Fruit fly (Drosophila melanogaster) whole organism, prepupa: ENCODE measurements around the gene CG32074.

ENCODE experiments used
- Blimp-1 ChIP-seq: fragments of 200-800 bp; sonication (Bioruptor generic); optimal IDR thresholded peaks from 3 replicates; lab custom pipeline; 2017; ENCODE audit warnings: missing biosample characterization, missing genetic modification characterization, mild to moderate bottlenecking, moderate library complexity, missing genetic modification reagents
- CG10631 ChIP-seq: fragments of 200-800 bp; sonication (Bioruptor generic); optimal IDR thresholded peaks from 2 replicates; lab custom pipeline; 2016; ENCODE audit warnings: missing biosample characterization, missing genetic modification characterization
- CG10669 ChIP-seq: fragments of 200-800 bp; sonication (Bioruptor generic); optimal IDR thresholded peaks from 3 replicates; lab custom pipeline; 2018; ENCODE audit warnings: missing biosample characterization, mild to moderate bottlenecking, missing genetic modification characterization, moderate library complexity
- CG11294 ChIP-seq: fragments of 200-800 bp; sonication (Bioruptor generic); IDR thresholded peaks from 2 replicates; pipeline ENCODE4 v1.3.6; 2022; ENCODE audit warnings: missing biosample characterization, missing genetic modification characterization
- CG11762 ChIP-seq: fragments of 200-800 bp; sonication (Bioruptor generic); optimal IDR thresholded peaks from 3 replicates; lab custom pipeline; 2016; ENCODE audit warnings: missing biosample characterization, missing genetic modification characterization; ENCODE audit not compliant: insufficient read depth
- CG15336 ChIP-seq: fragments of 200-800 bp; sonication (Bioruptor generic); IDR thresholded peaks from 2 replicates; pipeline ENCODE4 v1.3.6; 2022; ENCODE audit warnings: missing biosample characterization, missing genetic modification characterization
- CG1621 ChIP-seq: fragments of 200-800 bp; sonication (Bioruptor generic); optimal IDR thresholded peaks from 3 replicates; lab custom pipeline; 2018; ENCODE audit warnings: missing biosample characterization, mild to moderate bottlenecking, missing genetic modification characterization
- CG3032 ChIP-seq: fragments of 200-800 bp; optimal IDR thresholded peaks from 2 replicates; lab custom pipeline; 2019; ENCODE audit warnings: missing biosample characterization, mild to moderate bottlenecking, missing genetic modification characterization, moderate library complexity
- CG32006 ChIP-seq: fragments of 200-800 bp; sonication (Bioruptor generic); optimal IDR thresholded peaks from 3 replicates; lab custom pipeline; 2017; ENCODE audit warnings: missing biosample characterization, mild to moderate bottlenecking, missing genetic modification characterization
- CG3919 ChIP-seq: fragments of 200-800 bp; sonication (Bioruptor generic); optimal IDR thresholded peaks from 3 replicates; lab custom pipeline; 2016; ENCODE audit warnings: missing biosample characterization, missing genetic modification characterization
- CG6163 ChIP-seq: fragments of 200-800 bp; sonication (Bioruptor generic); IDR thresholded peaks from 3 replicates; pipeline ENCODE4 v1.3.6; 2022; ENCODE audit warnings: missing biosample characterization, missing genetic modification characterization
- CG6808 ChIP-seq: fragments of 200-800 bp; sonication (Bioruptor generic); optimal IDR thresholded peaks from 3 replicates; lab custom pipeline; 2017; ENCODE audit warnings: missing biosample characterization, missing genetic modification characterization, mild to moderate bottlenecking, moderate library complexity, missing genetic modification reagents
- CG6854 ChIP-seq: fragments of 200-800 bp; sonication (Bioruptor generic); optimal IDR thresholded peaks from 2 replicates; lab custom pipeline; 2017; ENCODE audit warnings: missing biosample characterization, mild to moderate bottlenecking, missing genetic modification characterization
- CG8119 ChIP-seq: fragments of 200-800 bp; sonication (Bioruptor generic); IDR thresholded peaks from 3 replicates; pipeline ENCODE4 v1.3.6; 2022; ENCODE audit warnings: missing biosample characterization, missing genetic modification characterization
- CG9139 ChIP-seq: fragments of 200-800 bp; sonication (Bioruptor generic); optimal IDR thresholded peaks from 3 replicates; lab custom pipeline; 2017; ENCODE audit warnings: missing biosample characterization, mild to moderate bottlenecking, missing genetic modification characterization
- Eip75B ChIP-seq: fragments of 200-800 bp; sonication (Bioruptor generic); optimal IDR thresholded peaks from 3 replicates; lab custom pipeline; 2016; ENCODE audit warnings: missing biosample characterization, missing genetic modification characterization
- Eip78C ChIP-seq: fragments of 200-800 bp; sonication (Bioruptor generic); peaks from one replicate; lab custom pipeline; 2016; ENCODE audit warnings: missing biosample characterization, missing genetic modification characterization
- Eip93F ChIP-seq: fragments of 200-800 bp; sonication (Bioruptor generic); optimal IDR thresholded peaks from 2 replicates; lab custom pipeline; 2016; ENCODE audit warnings: missing biosample characterization, mild to moderate bottlenecking, missing genetic modification characterization
- Ets21C ChIP-seq: fragments of 200-800 bp; sonication (Bioruptor generic); optimal IDR thresholded peaks from 3 replicates; lab custom pipeline; 2016; ENCODE audit warnings: missing biosample characterization, missing genetic modification characterization
- Ets96B ChIP-seq: fragments of 200-800 bp; optimal IDR thresholded peaks from 2 replicates; lab custom pipeline; 2019; ENCODE audit warnings: missing biosample characterization, mild to moderate bottlenecking, missing genetic modification characterization, moderate library complexity
- Gug ChIP-seq: fragments of 200-800 bp; sonication (Bioruptor generic); IDR thresholded peaks from 2 replicates; pipeline ENCODE4 v1.3.6; 2022; ENCODE audit warnings: missing biosample characterization, missing genetic modification characterization
- Hr39 ChIP-seq: fragments of 200-800 bp; sonication (Bioruptor generic); optimal IDR thresholded peaks from 2 replicates; lab custom pipeline; 2016; ENCODE audit warnings: missing biosample characterization, missing genetic modification characterization
- Lpt ChIP-seq: fragments of 200-800 bp; sonication (Bioruptor generic); optimal IDR thresholded peaks from 3 replicates; lab custom pipeline; 2016; ENCODE audit warnings: missing biosample characterization, missing genetic modification characterization
- Met ChIP-seq: fragments of 200-800 bp; sonication (Bioruptor generic); optimal IDR thresholded peaks from 3 replicates; lab custom pipeline; 2016; ENCODE audit warnings: missing biosample characterization, missing genetic modification characterization
- OdsH ChIP-seq: fragments of 200-800 bp; sonication (Bioruptor generic); optimal IDR thresholded peaks from 3 replicates; lab custom pipeline; 2016; ENCODE audit warnings: missing biosample characterization, missing genetic modification characterization
- Smox ChIP-seq: fragments of 200-800 bp; sonication (Bioruptor generic); optimal IDR thresholded peaks from 3 replicates; lab custom pipeline; 2016; ENCODE audit warnings: missing biosample characterization, missing genetic modification characterization
- Sox14 ChIP-seq: fragments of 200-800 bp; sonication (Bioruptor generic); optimal IDR thresholded peaks from 3 replicates; lab custom pipeline; 2016; ENCODE audit warnings: missing biosample characterization, missing genetic modification characterization
- Sox15 ChIP-seq: fragments of 200-800 bp; sonication (Bioruptor generic); optimal IDR thresholded peaks from 3 replicates; lab custom pipeline; 2016; ENCODE audit warnings: missing biosample characterization, missing genetic modification characterization
- cyc ChIP-seq: fragments of 200-800 bp; sonication (Bioruptor generic); optimal IDR thresholded peaks from 3 replicates; lab custom pipeline; 2016; ENCODE audit warnings: missing biosample characterization, missing genetic modification characterization
- dsx ChIP-seq: fragments of 200-800 bp; optimal IDR thresholded peaks from 3 replicates; lab custom pipeline; 2019; ENCODE audit warnings: missing biosample characterization, mild to moderate bottlenecking, missing genetic modification characterization, moderate library complexity; ENCODE audit not compliant: poor library complexity, severe bottlenecking
- eg ChIP-seq: fragments of 200-800 bp; sonication (Bioruptor generic); IDR thresholded peaks from 3 replicates; pipeline ENCODE4 v1.3.6; 2022; ENCODE audit warnings: missing biosample characterization, missing genetic modification characterization
- esn ChIP-seq: fragments of 200-800 bp; sonication (Bioruptor generic); optimal IDR thresholded peaks from 2 replicates; lab custom pipeline; 2016; ENCODE audit warnings: missing biosample characterization, mild to moderate bottlenecking, missing genetic modification characterization, moderate library complexity
- fd59A ChIP-seq: fragments of 200-800 bp; sonication (Bioruptor generic); optimal IDR thresholded peaks from 2 replicates; lab custom pipeline; 2017; ENCODE audit warnings: missing biosample characterization, mild to moderate bottlenecking, missing genetic modification characterization, missing genetic modification reagents
- fd85E ChIP-seq: fragments of 200-800 bp; sonication (Bioruptor generic); optimal IDR thresholded peaks from 3 replicates; lab custom pipeline; 2016; ENCODE audit warnings: missing biosample characterization, missing genetic modification characterization
- fkh ChIP-seq: fragments of 200-800 bp; sonication (Bioruptor generic); optimal IDR thresholded peaks from 3 replicates; lab custom pipeline; 2017; ENCODE audit warnings: missing biosample characterization, mild to moderate bottlenecking, missing genetic modification characterization, moderate library complexity
- lz ChIP-seq: fragments of 200-800 bp; sonication (Bioruptor generic); optimal IDR thresholded peaks from 3 replicates; lab custom pipeline; 2016; ENCODE audit warnings: missing biosample characterization, missing genetic modification characterization
- net ChIP-seq: fragments of 200-800 bp; sonication (Bioruptor generic); optimal IDR thresholded peaks from 3 replicates; lab custom pipeline; 2016; ENCODE audit warnings: missing biosample characterization, missing genetic modification characterization
- pdm3 ChIP-seq: fragments of 200-800 bp; sonication (Bioruptor generic); optimal IDR thresholded peaks from 3 replicates; lab custom pipeline; 2016; ENCODE audit warnings: missing biosample characterization, missing genetic modification characterization
- salr ChIP-seq, 2 experiments: fragments of 200-800 bp; sonication (Bioruptor generic); optimal IDR thresholded peaks; 3 replicates each; lab custom pipeline; 2016 to 2018; ENCODE audit warnings: missing biosample characterization in 2 of 2, missing genetic modification characterization in 2 of 2, mild to moderate bottlenecking in 1 of 2
- spab ChIP-seq: fragments of 200-800 bp; sonication (Bioruptor generic); optimal IDR thresholded peaks from 2 replicates; lab custom pipeline; 2017; ENCODE audit warnings: missing biosample characterization, mild to moderate bottlenecking, missing genetic modification characterization, missing genetic modification reagents
- ss ChIP-seq, 2 experiments: fragments of 200-800 bp; sonication (Bioruptor generic); optimal IDR thresholded peaks; 2 replicates in 1 of 2; 3 replicates in 1 of 2; lab custom pipeline; 2017 to 2018; ENCODE audit warnings: mild to moderate bottlenecking in 2 of 2, missing biosample characterization in 2 of 2, missing genetic modification characterization in 2 of 2, moderate library complexity in 1 of 2
- svp ChIP-seq: fragments of 200-800 bp; sonication (Bioruptor generic); peaks from one replicate; lab custom pipeline; 2016; ENCODE audit warnings: missing biosample characterization, missing genetic modification characterization
- topi ChIP-seq: fragments of 200-800 bp; sonication (Bioruptor generic); optimal IDR thresholded peaks from 3 replicates; lab custom pipeline; 2016; ENCODE audit warnings: missing biosample characterization, missing genetic modification characterization
- vri ChIP-seq: fragments of 200-800 bp; sonication (Bioruptor generic); optimal IDR thresholded peaks from 3 replicates; lab custom pipeline; 2016; ENCODE audit warnings: missing biosample characterization, mild to moderate bottlenecking, missing genetic modification characterization

The CG32074 gene

dm6 chr3L:11120419-11120958 is 11.6 kb downstream of the CG32074 start, which contains the start of the genes FoxK and mRpL2 (continued):
- TF ChIP-seq eg: peak; percentile 89
- TF ChIP-seq CG6163 (GFP tag; lab: Robert Waterston, UW): peak; percentile 83
- peak; percentile 61 for TF ChIP-seq fd59A
- peak; percentile 57 for TF ChIP-seq Eip75B (GFP tag; lab: Kevin White, UChicago)
- TF ChIP-seq OdsH (GFP tag; lab: Kevin White, UChicago): peak; percentile 43
- TF ChIP-seq Eip93F: no peak
- peak; percentile 62 for TF ChIP-seq Sox14 (GFP tag; lab: Kevin White, UChicago)
- peak; percentile 63 for TF ChIP-seq CG3919
- 0 out of 2 replicates have a peak, but pooled peaks have one; percentile 9 for TF ChIP-seq Gug
- peak; percentile 28 for TF ChIP-seq Smox
- peak; percentile 41 for TF ChIP-seq esn (GFP tag; lab: Kevin White, UChicago)
- peak; percentile 96 to 97 for TF ChIP-seq ss (GFP tag; optimal IDR thresholded peaks at IDR 0.05; lab: Kevin White, UChicago)
- TF ChIP-seq, all 60 proteins: peak for 51

DNA sequence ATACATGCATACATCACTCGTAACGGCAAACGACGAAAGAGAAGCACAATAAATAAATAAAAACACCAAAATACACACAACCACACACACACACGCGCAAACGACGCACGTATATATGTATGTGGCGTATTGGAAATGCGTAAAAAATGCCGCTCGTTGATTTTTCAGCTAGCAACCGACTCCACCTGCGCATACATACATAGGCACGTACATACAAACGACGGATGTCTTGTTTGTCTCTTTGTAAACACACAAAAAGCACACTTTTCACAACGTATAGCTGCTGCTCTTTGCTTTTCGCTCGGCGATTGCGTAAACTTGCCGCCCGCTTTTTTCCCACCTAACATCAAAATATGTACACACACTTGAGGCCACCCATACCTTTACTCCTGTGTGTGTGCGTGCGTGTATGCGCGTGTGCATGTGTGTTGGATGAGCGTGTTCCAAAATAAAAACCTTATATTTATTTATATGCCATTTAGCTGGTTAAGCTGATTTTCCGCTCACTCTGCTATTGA is 12.2 kb downstream of the CG32074 start:
- TF ChIP-seq CG9139 (GFP tag; lab: Kevin White, UChicago) (no peak), pdm3 (no peak), vri (GFP tag; lab: Kevin White, UChicago) (peak; percentile 78), fkh (GFP tag; lab: Kevin White, UChicago) (peak; percentile 98), Sox14 (GFP tag; lab: Kevin White, UChicago) (no peak), CG10669 (GFP tag; lab: Kevin White, UChicago) (no peak)

dm6 chr3L:11119396-11119900 is 12.7 kb downstream of the CG32074 start:
- TF ChIP-seq esn (GFP tag; lab: Kevin White, UChicago): peak; percentile 1
- TF ChIP-seq CG11294 (GFP tag; lab: Robert Waterston, UW): no peak
- TF ChIP-seq lz (GFP tag; lab: Kevin White, UChicago): no peak
- TF ChIP-seq CG6163 (GFP tag; lab: Robert Waterston, UW): peak; percentile 60; the same call in 2 of the 3 replicates
- TF ChIP-seq salr (GFP tag; optimal IDR thresholded peaks at IDR 0.05; lab: Kevin White, UChicago): peak in 1 of 2 experiments; percentile 19
- TF ChIP-seq Hr39 (GFP tag; lab: Kevin White, UChicago): peak; percentile 7
- no peak for TF ChIP-seq OdsH (GFP tag; lab: Kevin White, UChicago)
- TF ChIP-seq Sox15 (GFP tag; lab: Kevin White, UChicago): no peak
- TF ChIP-seq topi (GFP tag; lab: Kevin White, UChicago): no peak
- no peak for TF ChIP-seq Ets21C (GFP tag; lab: Kevin White, UChicago)
- no peak for TF ChIP-seq CG6854 (GFP tag; lab: Kevin White, UChicago)
- TF ChIP-seq CG10631 (GFP tag; lab: Kevin White, UChicago): no peak
- no peak for TF ChIP-seq Lpt
- TF ChIP-seq CG3032 (tag; lab: Kevin White, UChicago): peak; percentile 4
- no peak for TF ChIP-seq pdm3
- TF ChIP-seq CG8119 (GFP tag; lab: Robert Waterston, UW): no peak; the same call in 2 of the 3 replicates
- TF ChIP-seq Eip93F: no peak
- peak; percentile 18 for TF ChIP-seq Sox14 (GFP tag; lab: Kevin White, UChicago)
- no peak for TF ChIP-seq fkh (GFP tag; lab: Kevin White, UChicago)
- TF ChIP-seq CG32006: no peak
- TF ChIP-seq CG15336 (GFP tag; lab: Robert Waterston, UW): no peak
- TF ChIP-seq CG9139 (GFP tag; lab: Kevin White, UChicago): peak; percentile 13
- no peak for TF ChIP-seq cyc (GFP tag; lab: Kevin White, UChicago)
- no peak for TF ChIP-seq vri (GFP tag; lab: Kevin White, UChicago)
- TF ChIP-seq Eip78C (GFP tag; lab: Kevin White, UChicago): no peak
- TF ChIP-seq CG6808 (GFP tag; lab: Kevin White, UChicago): no peak
- no peak for TF ChIP-seq fd85E (GFP tag; lab: Kevin White, UChicago)
- 0 out of 2 replicates have a peak, but pooled peaks have one; percentile 9 for TF ChIP-seq Gug
- TF ChIP-seq CG10669 (GFP tag; lab: Kevin White, UChicago): no peak
- peak; percentile 5 for TF ChIP-seq Met (GFP tag; lab: Kevin White, UChicago)
- TF ChIP-seq net (GFP tag; lab: Kevin White, UChicago): no peak
- TF ChIP-seq dsx: no peak
- no peak for TF ChIP-seq spab
- no peak for TF ChIP-seq fd59A
- TF ChIP-seq svp: peak; percentile 60
- TF ChIP-seq Blimp-1: no peak
- TF ChIP-seq Ets96B (tag; lab: Kevin White, UChicago): no peak
- TF ChIP-seq CG11762 (GFP tag; lab: Kevin White, UChicago): no peak
- no peak for TF ChIP-seq CG1621 (tag; lab: Kevin White, UChicago)
